Fruit fly (Drosophila melanogaster): ENCODE results near the gene BORCS6.

BORCS6 gene

dm6 chr3L:515614-516013, 25.0 kb upstream of the BORCS6 start:
- no peak for TF ChIP-seq CG31627 (GFP tag; optimal IDR thresholded peaks at IDR 0.05)
- no peak for TF ChIP-seq Eip75B (GFP tag; optimal IDR thresholded peaks at IDR 0.05)
- TF ChIP-seq CG8632 (GFP tag; optimal IDR thresholded peaks at IDR 0.05) = no peak
- 0 out of 3 replicates have a peak, but pooled peaks have one; percentile 16 for TF ChIP-seq eg (GFP tag; IDR thresholded peaks at IDR 0.05)
- TF ChIP-seq CG6854 (GFP tag; optimal IDR thresholded peaks at IDR 0.05) = peak; percentile 16
- no peak for TF ChIP-seq Gug (GFP tag; IDR thresholded peaks at IDR 0.05)

DNA sequence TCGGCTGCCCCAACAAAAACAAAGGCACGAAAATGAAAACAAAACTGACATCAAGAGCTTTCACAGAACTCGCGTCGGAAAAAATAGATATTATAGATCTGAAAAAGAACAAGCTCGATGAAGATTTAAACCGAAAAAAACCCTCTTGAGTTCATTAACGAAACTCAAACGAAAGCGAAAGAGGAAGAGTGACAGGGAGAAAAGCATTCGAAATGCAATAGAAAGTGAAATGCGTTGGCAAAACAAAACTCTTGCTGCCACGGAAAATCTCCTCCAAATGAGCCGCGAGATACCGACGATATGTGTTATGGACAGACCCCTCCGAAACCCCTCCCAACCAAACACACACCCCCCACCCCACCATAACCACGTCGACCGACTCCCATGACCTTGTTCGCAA, 24.1 kb upstream of the BORCS6 start:
- TF ChIP-seq CG4318 (GFP tag; optimal IDR thresholded peaks at IDR 0.05) (no peak), Eip78C (GFP tag) (no peak), fd85E (GFP tag; optimal IDR thresholded peaks at IDR 0.05) (no peak), Hr4 (GFP tag; optimal IDR thresholded peaks at IDR 0.05) (no peak), dsx (GFP tag; optimal IDR thresholded peaks at IDR 0.05; ENCODE audit: poor library complexity, severe bottlenecking) (no peak), Met (GFP tag; optimal IDR thresholded peaks at IDR 0.05) (no peak), acj6 (GFP tag; optimal IDR thresholded peaks at IDR 0.05) (no peak)

DNA sequence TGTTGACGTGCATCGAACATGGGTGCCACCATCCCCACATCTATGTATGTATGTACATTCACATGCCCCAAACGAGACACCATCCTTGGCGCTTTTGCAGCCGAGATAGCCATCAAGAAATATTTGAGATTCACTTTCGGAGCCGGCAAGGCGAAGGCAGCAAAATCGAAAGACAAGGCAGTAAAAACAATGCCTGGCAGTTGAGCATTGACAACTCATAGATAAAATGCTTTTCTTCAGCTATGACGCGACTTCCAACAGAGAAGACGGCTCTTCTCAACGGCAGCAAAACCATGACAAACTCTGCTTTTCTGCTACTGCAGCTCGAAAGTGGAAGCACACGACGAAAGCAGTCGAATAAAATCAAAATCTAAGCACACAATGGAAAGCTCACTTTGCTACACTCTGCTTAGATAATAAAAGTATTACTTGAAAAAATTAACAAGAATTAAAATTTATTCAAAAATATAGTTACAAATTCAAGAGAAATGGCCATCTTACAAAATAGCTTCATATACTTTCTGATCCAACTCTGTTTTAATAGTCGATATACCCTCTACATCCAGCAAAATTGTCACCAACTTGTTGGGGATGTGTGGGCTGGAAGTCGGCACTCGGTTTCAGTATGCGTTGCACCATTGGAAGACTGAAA, 23.6 kb upstream of the BORCS6 start:
- TF ChIP-seq esn (GFP tag; optimal IDR thresholded peaks at IDR 0.05) (peak; percentile 8), Met (GFP tag; optimal IDR thresholded peaks at IDR 0.05) (peak; percentile 14), Hr4 (GFP tag; optimal IDR thresholded peaks at IDR 0.05) (peak; percentile 86), CG32006 (GFP tag; optimal IDR thresholded peaks at IDR 0.05) (peak; percentile 84), Sox14 (GFP tag; optimal IDR thresholded peaks at IDR 0.05) (peak; percentile 14), dac (GFP tag; optimal IDR thresholded peaks at IDR 0.05) (peak; percentile 59), ss (GFP tag; optimal IDR thresholded peaks at IDR 0.05) (no peak), eg (GFP tag; IDR thresholded peaks at IDR 0.05) (peak; percentile 85), Ets21C (GFP tag; optimal IDR thresholded peaks at IDR 0.05) (no peak), CG3919 (GFP tag; optimal IDR thresholded peaks at IDR 0.05) (no peak), CG7368 (GFP tag; optimal IDR thresholded peaks at IDR 0.05) (no peak), CG11762 (GFP tag; optimal IDR thresholded peaks at IDR 0.05; ENCODE audit: insufficient read depth) (no peak), CG15336 (GFP tag; IDR thresholded peaks at IDR 0.05) (peak; percentile 93), CG8319 (GFP tag; optimal IDR thresholded peaks at IDR 0.05) (no peak), Sox15 (GFP tag; optimal IDR thresholded peaks at IDR 0.05) (no peak), salr (GFP tag; optimal IDR thresholded peaks at IDR 0.05) (peak in 1 of 2 experiments; percentile 7), pdm3 (GFP tag; optimal IDR thresholded peaks at IDR 0.05) (peak; percentile 32), CG31627 (GFP tag; optimal IDR thresholded peaks at IDR 0.05) (peak; percentile 8), achi (GFP tag; optimal IDR thresholded peaks at IDR 0.05) (peak; percentile 58), CG6163 (GFP tag; IDR thresholded peaks at IDR 0.05) (peak; percentile 62; the same call in 2 of the 3 replicates), CG6276 (GFP tag; optimal IDR thresholded peaks at IDR 0.05) (peak; percentile 57), CG3032 (tag; optimal IDR thresholded peaks at IDR 0.05) (peak; percentile 13), Eip75B (GFP tag; optimal IDR thresholded peaks at IDR 0.05) (peak; percentile 9), fkh (GFP tag; optimal IDR thresholded peaks at IDR 0.05) (no peak), Lpt (GFP tag; optimal IDR thresholded peaks at IDR 0.05) (peak; percentile 55), Smox (GFP tag; optimal IDR thresholded peaks at IDR 0.05) (no peak), CG4318 (GFP tag; optimal IDR thresholded peaks at IDR 0.05) (peak; percentile 62), CG9139 (GFP tag; optimal IDR thresholded peaks at IDR 0.05) (no peak), CG10631 (GFP tag; optimal IDR thresholded peaks at IDR 0.05) (peak; percentile 40), acj6 (GFP tag; optimal IDR thresholded peaks at IDR 0.05) (peak; percentile 30), CG8119 (GFP tag; IDR thresholded peaks at IDR 0.05) (peak; percentile 91), Gug (GFP tag; IDR thresholded peaks at IDR 0.05) (peak; percentile 70), net (GFP tag; optimal IDR thresholded peaks at IDR 0.05) (peak; percentile 36), fd85E (GFP tag; optimal IDR thresholded peaks at IDR 0.05) (no peak), CG16779 (tag; optimal IDR thresholded peaks at IDR 0.05) (no peak), CG6792 (GFP tag; optimal IDR thresholded peaks at IDR 0.05) (no peak), Eip78C (GFP tag) (peak; percentile 76), OdsH (GFP tag; optimal IDR thresholded peaks at IDR 0.05) (peak; percentile 52), CG6808 (GFP tag; optimal IDR thresholded peaks at IDR 0.05) (no peak), svp (GFP tag) (peak; percentile 66), topi (GFP tag; optimal IDR thresholded peaks at IDR 0.05) (peak; percentile 6), cyc (GFP tag; optimal IDR thresholded peaks at IDR 0.05) (no peak), CG11294 (GFP tag; IDR thresholded peaks at IDR 0.05) (0 out of 2 replicates have a peak, but pooled peaks have one; percentile 15)
